Worm (Caenorhabditis elegans) whole organism, young adult: ENCODE measurements around the gene F48F5.8.
A peak's percentile ranks its signal among the peaks of the same experiment; 100 is the strongest.

Experiments
- B0035.1 ChIP-seq: sonication (generic microtip); optimal IDR thresholded peaks from 2 replicates; lab custom pipeline; 2016; ENCODE audit warnings: missing genetic modification characterization, mild to moderate bottlenecking, missing compliant biosample characterization, missing genotype, missing genetic modification reagents
- B0336.3 ChIP-seq: fragments of 200-800 bp; sonication (Bioruptor generic); IDR thresholded peaks from 2 replicates; pipeline ENCODE4 v1.3.6; 2022; ENCODE audit warnings: missing genetic modification characterization, missing compliant biosample characterization
- C17E4.6 ChIP-seq: fragments of 200-800 bp; sonication (Bioruptor generic); IDR thresholded peaks from 2 replicates; pipeline ENCODE4 v1.3.6; 2022; ENCODE audit warnings: missing genetic modification reagents, missing genetic modification characterization, missing compliant biosample characterization
- D2030.7 ChIP-seq: fragments of 200-800 bp; sonication (Bioruptor generic); IDR thresholded peaks from 2 replicates; pipeline ENCODE4 v1.3.6; 2022; ENCODE audit warnings: missing genetic modification reagents, missing genetic modification characterization, missing compliant biosample characterization
- F55B11.4 ChIP-seq: sonication (generic microtip); optimal IDR thresholded peaks from 2 replicates; lab custom pipeline; 2016; ENCODE audit warnings: missing compliant biosample characterization, missing genetic modification characterization, borderline replicate concordance; ENCODE audit not compliant: insufficient read depth
- K11D2.4 ChIP-seq: fragments of 200-800 bp; sonication (Bioruptor generic); IDR thresholded peaks from 2 replicates; pipeline ENCODE4 v1.3.6; 2022; ENCODE audit warnings: missing genetic modification reagents, missing genetic modification characterization, missing compliant biosample characterization
- K12H6.12 ChIP-seq: fragments of 200-800 bp; sonication (Bioruptor generic); optimal IDR thresholded peaks from 2 replicates; lab custom pipeline; 2018; ENCODE audit warnings: mild to moderate bottlenecking, missing genetic modification characterization, missing compliant biosample characterization
- Y53F4B.3 ChIP-seq: fragments of 200-800 bp; sonication (Bioruptor generic); IDR thresholded peaks from 2 replicates; pipeline ENCODE4 v1.3.6; 2022; ENCODE audit warnings: missing genetic modification reagents, missing genetic modification characterization, missing compliant biosample characterization
- Y56A3A.18 ChIP-seq: fragments of 200-800 bp; sonication (Bioruptor generic); IDR thresholded peaks from 2 replicates; pipeline ENCODE4 v1.3.6; 2022; ENCODE audit warnings: missing genetic modification reagents, missing genetic modification characterization, missing compliant biosample characterization
- Y67H2A.10 ChIP-seq: fragments of 200-800 bp; sonication (Bioruptor generic); conservative IDR thresholded peaks from 2 replicates; pipeline ENCODE4 v1.3.6; 2022; ENCODE audit warnings: missing genetic modification reagents, missing genetic modification characterization, missing compliant biosample characterization
- Y79H2A.3 ChIP-seq: fragments of 200-800 bp; sonication (Bioruptor generic); conservative IDR thresholded peaks from 2 replicates; pipeline ENCODE4 v1.3.6; 2022; ENCODE audit warnings: missing genetic modification reagents, missing genetic modification characterization, missing compliant biosample characterization
- atf-7 ChIP-seq: sonication (generic microtip); optimal IDR thresholded peaks from 2 replicates; lab custom pipeline; 2017; ENCODE audit warnings: mild to moderate bottlenecking, missing genetic modification characterization, missing compliant biosample characterization
- attf-5 ChIP-seq: fragments of 200-800 bp; sonication (Bioruptor generic); optimal IDR thresholded peaks from 2 replicates; lab custom pipeline; 2018; ENCODE audit warnings: mild to moderate bottlenecking, missing genetic modification characterization, missing compliant biosample characterization
- cebp-1 ChIP-seq, 2 experiments: fragments of 200-800 bp in 1 of 2; sonication (Bioruptor generic) in 1 of 2; sonication (generic microtip) in 1 of 2; IDR thresholded peaks in 1 of 2; optimal IDR thresholded peaks in 1 of 2; 2 replicates each; pipeline versions ENCODE4 v1.3.6 to Lab custom; 2017 to 2022; ENCODE audit warnings: missing compliant biosample characterization in 2 of 2, missing genetic modification characterization in 2 of 2, mild to moderate bottlenecking in 1 of 2, missing genetic modification reagents in 1 of 2, moderate library complexity in 1 of 2
- ceh-100 ChIP-seq: fragments of 200-800 bp; sonication (Bioruptor generic); IDR thresholded peaks from 2 replicates; pipeline ENCODE4 v1.3.6; 2022; ENCODE audit warnings: missing genetic modification reagents, missing genetic modification characterization, missing compliant biosample characterization
- ceh-27 ChIP-seq: fragments of 200-800 bp; sonication (Bioruptor generic); optimal IDR thresholded peaks from 2 replicates; lab custom pipeline; 2018; ENCODE audit warnings: mild to moderate bottlenecking, missing genetic modification characterization, moderate library complexity, missing compliant biosample characterization
- ceh-79 ChIP-seq: sonication (generic microtip); optimal IDR thresholded peaks from 2 replicates; lab custom pipeline; 2017; ENCODE audit warnings: mild to moderate bottlenecking, missing genetic modification characterization, missing compliant biosample characterization
- ceh-91 ChIP-seq: fragments of 200-800 bp; sonication (Bioruptor generic); IDR thresholded peaks from 2 replicates; pipeline ENCODE4 v1.3.6; 2022; ENCODE audit warnings: missing genetic modification reagents, missing genetic modification characterization, missing compliant biosample characterization
- dox-1 ChIP-seq: fragments of 200-800 bp; sonication (Bioruptor generic); IDR thresholded peaks from 2 replicates; pipeline ENCODE4 v1.3.6; 2022; ENCODE audit warnings: missing genetic modification reagents, missing genetic modification characterization, missing compliant biosample characterization
- dpl-1 ChIP-seq: fragments of 150-350 bp; optimal IDR thresholded peaks from 2 replicates; lab custom pipeline; 2014; ENCODE audit warnings: missing biosample characterization, missing genetic modification reagents, missing genetic modification characterization
- efl-1 ChIP-seq: fragments of 150-350 bp; optimal IDR thresholded peaks from 2 replicates; lab custom pipeline; 2014; ENCODE audit warnings: missing biosample characterization, missing genetic modification reagents, missing genetic modification characterization
- egl-44 ChIP-seq: fragments of 200-800 bp; sonication (Bioruptor generic); IDR thresholded peaks from 2 replicates; pipeline ENCODE4 v1.3.6; 2022; ENCODE audit warnings: missing genetic modification reagents, missing genetic modification characterization, missing compliant biosample characterization
- ets-4 ChIP-seq: fragments of 200-800 bp; sonication (Bioruptor generic); optimal IDR thresholded peaks from 2 replicates; lab custom pipeline; 2018; ENCODE audit warnings: mild to moderate bottlenecking, missing genetic modification characterization, missing compliant biosample characterization
- hlh-26 ChIP-seq: fragments of 200-800 bp; sonication (Bioruptor generic); conservative IDR thresholded peaks from 2 replicates; pipeline ENCODE4 v1.3.6; 2022; ENCODE audit warnings: missing genetic modification reagents, missing genetic modification characterization, missing compliant biosample characterization
- hrde-1 ChIP-seq: sonication (generic microtip); optimal IDR thresholded peaks from 2 replicates; lab custom pipeline; 2016; ENCODE audit warnings: missing genetic modification characterization, mild to moderate bottlenecking, missing compliant biosample characterization, moderate library complexity, missing genotype, missing genetic modification reagents, borderline replicate concordance
- hsf-1 ChIP-seq: fragments of 200-800 bp; sonication (Bioruptor generic); IDR thresholded peaks from 2 replicates; pipeline ENCODE4 v1.3.6; 2022; ENCODE audit warnings: missing genetic modification reagents, missing genetic modification characterization, missing compliant biosample characterization
- lag-1 ChIP-seq: fragments of 200-800 bp; sonication (Bioruptor generic); IDR thresholded peaks from 2 replicates; pipeline ENCODE4 v1.3.6; 2022; ENCODE audit warnings: missing genetic modification reagents, missing genetic modification characterization, missing compliant biosample characterization
- lin-40 ChIP-seq: sonication (generic microtip); optimal IDR thresholded peaks from 2 replicates; lab custom pipeline; 2016; ENCODE audit warnings: missing genetic modification characterization, mild to moderate bottlenecking, missing compliant biosample characterization, missing genotype, missing genetic modification reagents
- lin-54 ChIP-seq: fragments of 200-800 bp; sonication (Bioruptor generic); optimal IDR thresholded peaks from 2 replicates; lab custom pipeline; 2018; ENCODE audit warnings: mild to moderate bottlenecking, missing genetic modification characterization, missing compliant biosample characterization
- madf-10 ChIP-seq: sonication (generic microtip); optimal IDR thresholded peaks from 2 replicates; lab custom pipeline; 2016; ENCODE audit warnings: mild to moderate bottlenecking, missing genetic modification characterization, missing compliant biosample characterization
- madf-3 ChIP-seq: fragments of 200-800 bp; sonication (Bioruptor generic); IDR thresholded peaks from 2 replicates; pipeline ENCODE4 v1.3.6; 2022; ENCODE audit warnings: missing genetic modification reagents, missing genetic modification characterization, missing compliant biosample characterization
- mcd-1 ChIP-seq: fragments of 200-800 bp; sonication (Bioruptor generic); IDR thresholded peaks from 2 replicates; pipeline ENCODE4 v1.3.6; 2022; ENCODE audit warnings: missing genetic modification reagents, missing genetic modification characterization, missing compliant biosample characterization
- mxl-1 ChIP-seq: sonication (generic microtip); optimal IDR thresholded peaks from 2 replicates; lab custom pipeline; 2016; ENCODE audit warnings: missing genetic modification characterization, missing compliant biosample characterization
- nfya-2 ChIP-seq: fragments of 200-800 bp; sonication (Bioruptor generic); IDR thresholded peaks from 2 replicates; pipeline ENCODE4 v1.3.6; 2022; ENCODE audit warnings: missing genetic modification reagents, missing genetic modification characterization, missing compliant biosample characterization
- nhr-179 ChIP-seq: sonication (generic microtip); optimal IDR thresholded peaks from 2 replicates; lab custom pipeline; 2016; ENCODE audit warnings: mild to moderate bottlenecking, missing genetic modification characterization, missing compliant biosample characterization
- pha-4 ChIP-seq: fragments of 150-350 bp; sonication (generic microtip); optimal IDR thresholded peaks from 2 replicates; lab custom pipeline; 2014; ENCODE audit warnings: missing biosample characterization, missing genetic modification reagents, missing genetic modification characterization
- sdz-38 ChIP-seq: sonication (generic microtip); optimal IDR thresholded peaks from 2 replicates; lab custom pipeline; 2016; ENCODE audit warnings: missing genotype, missing genetic modification characterization, missing compliant biosample characterization
- sea-2 ChIP-seq: fragments of 200-800 bp; sonication (Bioruptor generic); IDR thresholded peaks from 2 replicates; pipeline ENCODE4 v1.3.6; 2022; ENCODE audit warnings: missing genetic modification characterization, missing compliant biosample characterization
- unc-130 ChIP-seq: sonication (generic microtip); optimal IDR thresholded peaks from 2 replicates; lab custom pipeline; 2016; ENCODE audit warnings: missing genetic modification reagents, missing genetic modification characterization, missing compliant biosample characterization
- unc-62 ChIP-seq: fragments of 150-350 bp; optimal IDR thresholded peaks from 2 replicates; lab custom pipeline; 2014; ENCODE audit warnings: missing biosample characterization, missing genetic modification reagents, missing genetic modification characterization
- xnd-1 ChIP-seq: sonication (generic microtip); optimal IDR thresholded peaks from 2 replicates; lab custom pipeline; 2016; ENCODE audit warnings: missing genotype, missing genetic modification reagents, missing genetic modification characterization, missing compliant biosample characterization
- zfh-2 ChIP-seq: fragments of 200-800 bp; sonication (Bioruptor generic); conservative IDR thresholded peaks from 2 replicates; pipeline ENCODE4 v1.3.6; 2022; ENCODE audit warnings: missing genetic modification reagents, missing genetic modification characterization, missing compliant biosample characterization
- zim-3 ChIP-seq: sonication (generic microtip); optimal IDR thresholded peaks from 2 replicates; lab custom pipeline; 2017; ENCODE audit warnings: mild to moderate bottlenecking, missing genetic modification characterization, moderate library complexity, missing compliant biosample characterization
- ztf-25 ChIP-seq: fragments of 200-800 bp; sonication (Bioruptor generic); IDR thresholded peaks from 2 replicates; pipeline ENCODE4 v1.3.6; 2022; ENCODE audit warnings: missing genetic modification reagents, missing genetic modification characterization, missing compliant biosample characterization
- ztf-3 ChIP-seq: fragments of 200-800 bp; sonication (Bioruptor generic); optimal IDR thresholded peaks from 2 replicates; lab custom pipeline; 2018; ENCODE audit warnings: mild to moderate bottlenecking, missing genetic modification characterization, missing compliant biosample characterization

F48F5.8 gene

ce11 chrV:20402842-20403241, 22.3 kb upstream of the F48F5.8 start:
- TF ChIP-seq C17E4.6 (GFP tag; lab: Robert Waterston, UW) (no peak), mcd-1 (GFP tag; lab: Robert Waterston, UW) (no peak), ceh-79 (no peak), egl-44 (GFP tag; lab: Robert Waterston, UW) (no peak), B0336.3 (GFP tag; lab: Robert Waterston, UW) (no peak), lin-54 (no peak), zim-3 (tag; lab: Kevin White, UChicago) (no peak), Y56A3A.18 (no peak), nhr-179 (tag; lab: Kevin White, UChicago) (no peak)

ce11 chrV:20406817-20407216, 18.3 kb upstream of the F48F5.8 start:
- TF ChIP-seq ztf-3 (GFP tag; lab: Kevin White, UChicago) (no peak), ceh-100 (no peak), zim-3 (tag; lab: Kevin White, UChicago) (no peak), K12H6.12 (tag; lab: Kevin White, UChicago) (no peak), ztf-25 (GFP tag; lab: Robert Waterston, UW) (no peak), D2030.7 (GFP tag; lab: Robert Waterston, UW) (no peak), mxl-1 (tag; lab: Kevin White, UChicago) (no peak), F55B11.4 (tag; lab: Kevin White, UChicago) (no peak), pha-4 (tag; lab: Kevin White, UChicago) (no peak), Y79H2A.3 (GFP tag; lab: Robert Waterston, UW) (no peak), lag-1 (GFP tag; lab: Robert Waterston, UW) (no peak), unc-62 (GFP tag; lab: Kevin White, UChicago) (no peak), attf-5 (no peak), xnd-1 (tag; lab: Kevin White, UChicago) (no peak), K11D2.4 (GFP tag; lab: Robert Waterston, UW) (no peak), sdz-38 (tag; lab: Kevin White, UChicago) (no peak), lin-40 (tag; lab: Kevin White, UChicago) (no peak)
- TF ChIP-seq, all 124 proteins: peak for 0

- TF ChIP-seq efl-1 (GFP tag; lab: Kevin White, UChicago) (no peak), madf-3 (GFP tag; lab: Robert Waterston, UW) (no peak), madf-10 (tag; lab: Kevin White, UChicago) (no peak), nfya-2 (GFP tag; lab: Robert Waterston, UW) (no peak), zim-3 (tag; lab: Kevin White, UChicago) (no peak), Y79H2A.3 (GFP tag; lab: Robert Waterston, UW) (no peak), ceh-91 (GFP tag; lab: Robert Waterston, UW) (no peak), hsf-1 (GFP tag; lab: Robert Waterston, UW) (no peak)
These were observed 16.1 kb upstream of the F48F5.8 start for ce11 chrV:20409016-20409415.

- TF ChIP-seq ceh-27 (GFP tag; lab: Kevin White, UChicago), result peak; percentile 19
- 0 out of 2 replicates have a peak, but pooled peaks have one; percentile 38 for TF ChIP-seq sea-2 (GFP tag; lab: Robert Waterston, UW)
- TF ChIP-seq cebp-1 (GFP tag; IDR thresholded peaks at IDR 0.05; lab: Robert Waterston, UW), result no peak
- peak; percentile 31 for TF ChIP-seq cebp-1 (tag; optimal IDR thresholded peaks at IDR 0.05; lab: Kevin White, UChicago)
- TF ChIP-seq dox-1 (GFP tag; lab: Robert Waterston, UW), result peak; percentile 38; the same call in 1 of the 2 replicates
- TF ChIP-seq hlh-26 (GFP tag; lab: Robert Waterston, UW), result no peak
- no peak for TF ChIP-seq dpl-1 (GFP tag; lab: Kevin White, UChicago)
- no peak for TF ChIP-seq Y53F4B.3 (GFP tag; lab: Robert Waterston, UW)
- TF ChIP-seq ceh-91 (GFP tag; lab: Robert Waterston, UW), result no peak
- no peak for TF ChIP-seq Y67H2A.10
- TF ChIP-seq atf-7 (tag; lab: Kevin White, UChicago), result no peak
- TF ChIP-seq zfh-2 (GFP tag; lab: Robert Waterston, UW), result peak; percentile 68
- TF ChIP-seq B0035.1 (tag; lab: Kevin White, UChicago), result no peak
- TF ChIP-seq ets-4 (GFP tag; lab: Kevin White, UChicago), result peak; percentile 7
- no peak for TF ChIP-seq hrde-1 (tag; lab: Kevin White, UChicago)
- TF ChIP-seq unc-130, result no peak
These were observed 14.9 kb upstream of the F48F5.8 start for ce11 chrV:20410285-20410684.
